Fruit fly (Drosophila melanogaster) whole organism, embryonic: ENCODE data around the gene CrzR.

Experiments
- ATbp ChIP-seq: fragments of 200-800 bp; sonication (Bioruptor generic); optimal IDR thresholded peaks from 2 replicates; lab custom pipeline; 2017; ENCODE audit warnings: missing biosample characterization, mild to moderate bottlenecking, missing genetic modification characterization, missing genetic modification reagents
- Abd-B ChIP-seq: fragments of 200-800 bp; sonication (Bioruptor generic); optimal IDR thresholded peaks from 2 replicates; lab custom pipeline; 2018; ENCODE audit warnings: missing biosample characterization, mild to moderate bottlenecking, missing genetic modification characterization, moderate library complexity
- Blimp-1 ChIP-seq: fragments of 200-800 bp; sonication (Bioruptor generic); optimal IDR thresholded peaks from 3 replicates; lab custom pipeline; 2018; ENCODE audit warnings: missing biosample characterization, missing genetic modification characterization, mild to moderate bottlenecking, moderate library complexity, missing genetic modification reagents
- CG10274 ChIP-seq: fragments of 200-800 bp; sonication (Bioruptor generic); optimal IDR thresholded peaks from 3 replicates; lab custom pipeline; 2017; ENCODE audit warnings: missing biosample characterization, mild to moderate bottlenecking, missing genetic modification characterization
- CG10366 ChIP-seq: fragments of 200-800 bp; sonication (Bioruptor generic); IDR thresholded peaks from 2 replicates; pipeline ENCODE4 v1.3.6; 2022; ENCODE audit warnings: missing biosample characterization, missing genetic modification characterization
- CG10565 ChIP-seq: fragments of 200-800 bp; sonication (Bioruptor generic); optimal IDR thresholded peaks from 3 replicates; lab custom pipeline; 2016; ENCODE audit warnings: missing biosample characterization, mild to moderate bottlenecking, missing genetic modification characterization
- CG11093 ChIP-seq: fragments of 200-800 bp; sonication (Bioruptor generic); IDR thresholded peaks from 3 replicates; pipeline ENCODE4 v1.3.6; 2022; ENCODE audit warnings: missing biosample characterization, missing genetic modification characterization
- CG11723 ChIP-seq: fragments of 200-800 bp; sonication (Bioruptor generic); optimal IDR thresholded peaks from 2 replicates; lab custom pipeline; 2017; ENCODE audit warnings: missing biosample characterization, mild to moderate bottlenecking, missing genetic modification characterization
- CG12104 ChIP-seq: fragments of 200-800 bp; sonication (Bioruptor generic); optimal IDR thresholded peaks from 3 replicates; lab custom pipeline; 2016; ENCODE audit warnings: missing biosample characterization, missing genetic modification characterization
- CG15269 ChIP-seq: fragments of 200-800 bp; sonication (Bioruptor generic); optimal IDR thresholded peaks from 2 replicates; lab custom pipeline; 2018; ENCODE audit warnings: missing biosample characterization, mild to moderate bottlenecking, missing genetic modification characterization, moderate library complexity
- CG17361 ChIP-seq: fragments of 200-800 bp; sonication (Bioruptor generic); IDR thresholded peaks from 3 replicates; pipeline ENCODE4 v1.3.6; 2022; ENCODE audit warnings: missing biosample characterization, missing genetic modification characterization
- CG17385 ChIP-seq: fragments of 200-800 bp; sonication (Bioruptor generic); optimal IDR thresholded peaks from 3 replicates; lab custom pipeline; 2018; ENCODE audit warnings: missing biosample characterization, mild to moderate bottlenecking, missing genetic modification characterization
- CG18262 ChIP-seq: fragments of 200-800 bp; optimal IDR thresholded peaks from 3 replicates; lab custom pipeline; 2019; ENCODE audit warnings: missing biosample characterization, mild to moderate bottlenecking, missing genetic modification characterization, moderate library complexity
- CG18476 ChIP-seq: fragments of 200-800 bp; sonication (Bioruptor generic); optimal IDR thresholded peaks from 2 replicates; lab custom pipeline; 2016; ENCODE audit warnings: missing biosample characterization, mild to moderate bottlenecking, missing genetic modification characterization
- CG2889 ChIP-seq: fragments of 200-800 bp; sonication (Bioruptor generic); IDR thresholded peaks from 3 replicates; pipeline ENCODE4 v1.3.6; 2022; ENCODE audit warnings: missing biosample characterization, missing genetic modification characterization
- CG3407 ChIP-seq: fragments of 200-800 bp; sonication (Bioruptor generic); optimal IDR thresholded peaks from 2 replicates; lab custom pipeline; 2018; ENCODE audit warnings: missing biosample characterization, mild to moderate bottlenecking, missing genetic modification characterization
- CG34224 ChIP-seq: fragments of 200-800 bp; sonication (Bioruptor generic); IDR thresholded peaks from 3 replicates; pipeline ENCODE4 v1.3.6; 2022; ENCODE audit warnings: missing biosample characterization, missing genetic modification characterization; ENCODE audit not compliant: partially characterized antibody
- CG4328 ChIP-seq: fragments of 200-800 bp; sonication (Bioruptor generic); optimal IDR thresholded peaks from 3 replicates; lab custom pipeline; 2017; ENCODE audit warnings: missing biosample characterization, missing genetic modification reagents, missing genetic modification characterization
- CG5245 ChIP-seq: fragments of 200-800 bp; sonication (Bioruptor generic); optimal IDR thresholded peaks from 3 replicates; lab custom pipeline; 2016; ENCODE audit warnings: missing biosample characterization, missing genetic modification characterization
- CG6854 ChIP-seq: fragments of 200-800 bp; sonication (Bioruptor generic); optimal IDR thresholded peaks from 3 replicates; lab custom pipeline; 2017; ENCODE audit warnings: missing biosample characterization, mild to moderate bottlenecking, missing genetic modification characterization
- CG7745 ChIP-seq: fragments of 200-800 bp; sonication (Bioruptor generic); optimal IDR thresholded peaks from 2 replicates; lab custom pipeline; 2018; ENCODE audit warnings: missing biosample characterization, mild to moderate bottlenecking, missing genetic modification characterization, moderate library complexity
- CG7839 ChIP-seq: fragments of 200-800 bp; sonication (Bioruptor generic); optimal IDR thresholded peaks from 3 replicates; lab custom pipeline; 2018; ENCODE audit warnings: missing biosample characterization, mild to moderate bottlenecking, missing genetic modification characterization, moderate library complexity
- Dref ChIP-seq: fragments of 200-800 bp; sonication (Bioruptor generic); IDR thresholded peaks from 2 replicates; pipeline ENCODE4 v1.3.6; 2022; ENCODE audit warnings: missing biosample characterization, missing genetic modification characterization
- Hr3 ChIP-seq: fragments of 200-800 bp; sonication (Bioruptor generic); optimal IDR thresholded peaks from 3 replicates; lab custom pipeline; 2016; ENCODE audit warnings: missing biosample characterization, missing genetic modification characterization
- Hr39 ChIP-seq: fragments of >200 bp; optimal IDR thresholded peaks from 2 replicates; lab custom pipeline; 2017
- Hr78 ChIP-seq, 2 experiments: fragments of 200-800 bp in 1 of 2; fragments of >200 bp in 1 of 2; sonication (Bioruptor generic) in 1 of 2; optimal IDR thresholded peaks; 2 replicates each; lab custom pipeline; 2017 to 2019; ENCODE audit warnings: missing biosample characterization in 2 of 2, missing genetic modification characterization in 2 of 2, mild to moderate bottlenecking in 1 of 2, moderate library complexity in 1 of 2
- Myb ChIP-seq: fragments of 200-800 bp; sonication (Bioruptor generic); optimal IDR thresholded peaks from 2 replicates; lab custom pipeline; 2016; ENCODE audit warnings: missing biosample characterization, missing genetic modification characterization
- Neu2 ChIP-seq: fragments of 200-800 bp; sonication (Bioruptor generic); optimal IDR thresholded peaks from 3 replicates; lab custom pipeline; 2016; ENCODE audit warnings: missing biosample characterization, missing genetic modification characterization, borderline replicate concordance
- Nf-YB ChIP-seq: fragments of 200-800 bp; sonication (Bioruptor generic); optimal IDR thresholded peaks from 3 replicates; lab custom pipeline; 2019; ENCODE audit warnings: missing biosample characterization, mild to moderate bottlenecking, missing genetic modification characterization, moderate library complexity
- Scr ChIP-seq: fragments of 200-800 bp; sonication (Bioruptor generic); IDR thresholded peaks from 2 replicates; pipeline ENCODE4 v1.3.6; 2022; ENCODE audit warnings: missing biosample characterization, missing genetic modification characterization; ENCODE audit not compliant: partially characterized antibody
- Xbp1 ChIP-seq: fragments of 200-800 bp; sonication (Bioruptor generic); optimal IDR thresholded peaks from 3 replicates; lab custom pipeline; 2016; ENCODE audit warnings: missing biosample characterization, mild to moderate bottlenecking, missing genetic modification characterization
- Xrp1 ChIP-seq: fragments of 200-800 bp; sonication (Bioruptor generic); IDR thresholded peaks from 2 replicates; pipeline ENCODE4 v1.3.6; 2022; ENCODE audit warnings: missing biosample characterization, missing genetic modification characterization
- amos ChIP-seq: fragments of 200-800 bp; sonication (Bioruptor generic); IDR thresholded peaks from 2 replicates; pipeline ENCODE4 v1.3.6; 2022; ENCODE audit warnings: missing biosample characterization, missing genetic modification characterization; ENCODE audit not compliant: partially characterized antibody
- ci ChIP-seq: fragments of 200-800 bp; sonication (Bioruptor generic); IDR thresholded peaks from 3 replicates; pipeline ENCODE4 v1.3.6; 2022; ENCODE audit warnings: missing biosample characterization, missing genetic modification characterization
- en ChIP-seq: fragments of 200-800 bp; sonication (Bioruptor generic); optimal IDR thresholded peaks from 2 replicates; lab custom pipeline; 2016; ENCODE audit warnings: missing biosample characterization, missing genetic modification characterization
- gcm ChIP-seq: fragments of 200-800 bp; sonication (Bioruptor generic); optimal IDR thresholded peaks from 2 replicates; lab custom pipeline; 2019; ENCODE audit warnings: missing biosample characterization, mild to moderate bottlenecking, missing genetic modification characterization, moderate library complexity
- grau ChIP-seq: fragments of 200-800 bp; optimal IDR thresholded peaks from 3 replicates; lab custom pipeline; 2019; ENCODE audit warnings: missing biosample characterization, mild to moderate bottlenecking, missing genetic modification characterization, moderate library complexity
- lilli ChIP-seq: fragments of 200-800 bp; sonication (Bioruptor generic); optimal IDR thresholded peaks from 3 replicates; lab custom pipeline; 2016; ENCODE audit warnings: missing biosample characterization, missing genetic modification characterization
- lola ChIP-seq, 3 experiments: fragments of >200 bp in 2 of 3; fragments of 200-800 bp in 1 of 3; sonication (Bioruptor generic) in 1 of 3; optimal IDR thresholded peaks; 2 replicates each; lab custom pipeline; 2017 to 2019; ENCODE audit warnings: missing biosample characterization in 3 of 3, missing genetic modification characterization in 3 of 3, mild to moderate bottlenecking in 1 of 3, moderate library complexity in 1 of 3
- nerfin-2 ChIP-seq: fragments of 200-800 bp; sonication (Bioruptor generic); IDR thresholded peaks from 2 replicates; pipeline ENCODE4 v1.3.6; 2022; ENCODE audit warnings: missing biosample characterization, missing genetic modification characterization; ENCODE audit not compliant: partially characterized antibody
- nmo ChIP-seq: fragments of 200-800 bp; sonication (Bioruptor generic); optimal IDR thresholded peaks from 2 replicates; lab custom pipeline; 2018; ENCODE audit warnings: missing biosample characterization, mild to moderate bottlenecking, missing genetic modification characterization, moderate library complexity
- phol ChIP-seq: fragments of 200-800 bp; sonication (Bioruptor generic); optimal IDR thresholded peaks from 3 replicates; lab custom pipeline; 2018; ENCODE audit warnings: missing biosample characterization, mild to moderate bottlenecking, missing genetic modification characterization, moderate library complexity
- ranshi ChIP-seq: fragments of 200-800 bp; sonication (Bioruptor generic); IDR thresholded peaks from 2 replicates; pipeline ENCODE4 v1.3.6; 2022; ENCODE audit warnings: missing biosample characterization, missing genetic modification characterization
- sisA ChIP-seq: fragments of 200-800 bp; sonication (Bioruptor generic); IDR thresholded peaks from 2 replicates; pipeline ENCODE4 v1.3.6; 2022; ENCODE audit warnings: missing biosample characterization, missing genetic modification characterization
- sna ChIP-seq: fragments of 200-800 bp; sonication (Bioruptor generic); IDR thresholded peaks from 2 replicates; pipeline ENCODE4 v1.3.6; 2022; ENCODE audit warnings: missing biosample characterization, missing genetic modification characterization; ENCODE audit not compliant: partially characterized antibody
- toy ChIP-seq: fragments of 200-800 bp; sonication (Bioruptor generic); IDR thresholded peaks from 2 replicates; pipeline ENCODE4 v1.3.6; 2022; ENCODE audit warnings: missing biosample characterization, missing genetic modification characterization
- trem ChIP-seq: fragments of 200-800 bp; optimal IDR thresholded peaks from 3 replicates; lab custom pipeline; 2019; ENCODE audit warnings: missing biosample characterization, mild to moderate bottlenecking, missing genetic modification characterization, moderate library complexity
- unpg ChIP-seq: fragments of 200-800 bp; sonication (Bioruptor generic); optimal IDR thresholded peaks from 3 replicates; lab custom pipeline; 2018; ENCODE audit warnings: missing biosample characterization, mild to moderate bottlenecking, missing genetic modification characterization, moderate library complexity
- wor ChIP-seq: fragments of 200-800 bp; sonication (Bioruptor generic); IDR thresholded peaks from 2 replicates; pipeline ENCODE4 v1.3.6; 2022; ENCODE audit warnings: missing biosample characterization, missing genetic modification characterization

Gene CrzR

DNA sequence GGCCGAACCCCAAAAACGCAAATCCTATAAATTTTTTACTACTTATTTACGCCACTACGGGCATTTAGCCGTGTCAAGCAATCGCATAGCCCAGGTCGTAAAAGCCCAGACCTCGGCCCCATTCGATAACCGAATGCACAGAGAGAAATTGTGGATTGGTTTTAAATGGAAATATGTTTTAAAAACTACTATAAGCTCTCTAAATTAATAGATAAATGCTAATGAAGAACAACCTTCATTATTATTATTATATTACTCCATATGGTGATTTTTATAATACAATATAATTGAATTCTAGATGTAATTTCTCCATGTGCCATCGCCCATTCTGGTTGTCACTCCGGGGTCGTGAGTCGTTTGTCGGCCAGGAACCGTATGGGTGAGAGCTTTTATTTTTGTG is 45.4 kb downstream of the CrzR start (continued):
- peak; percentile 66 for TF ChIP-seq Abd-B (GFP tag; lab: Kevin White, UChicago)
- TF ChIP-seq CG7839 (tag; lab: Kevin White, UChicago), result peak; percentile 38
- TF ChIP-seq lola (GFP tag; optimal IDR thresholded peaks at IDR 0.05; lab: Kevin White, UChicago), result peak in 1 of 3 experiments; percentile 3
- TF ChIP-seq ATbp (GFP tag; lab: Kevin White, UChicago), result peak; percentile 2
- TF ChIP-seq Xrp1 (GFP tag; lab: Robert Waterston, UW), result peak; percentile 34; the same call in 1 of the 2 replicates
- no peak for TF ChIP-seq Hr3 (GFP tag; lab: Kevin White, UChicago)
- TF ChIP-seq unpg (GFP tag; lab: Kevin White, UChicago), result peak; percentile 9
- TF ChIP-seq CG18262 (tag; lab: Kevin White, UChicago), result peak; percentile 28
- TF ChIP-seq Blimp-1 (GFP tag; lab: Kevin White, UChicago), result peak; percentile 26
- TF ChIP-seq CG4328 (GFP tag; lab: Kevin White, UChicago), result no peak
- TF ChIP-seq grau (tag; lab: Kevin White, UChicago), result peak; percentile 44
- TF ChIP-seq CG17361 (GFP tag; lab: Robert Waterston, UW), result no peak
- TF ChIP-seq nmo (GFP tag; lab: Kevin White, UChicago), result peak; percentile 37
- no peak for TF ChIP-seq amos (GFP tag; lab: Robert Waterston, UW)
- TF ChIP-seq phol (tag; lab: Kevin White, UChicago), result peak; percentile 7
- TF ChIP-seq Xbp1 (GFP tag; lab: Kevin White, UChicago), result peak; percentile 9
- TF ChIP-seq CG15269 (tag; lab: Kevin White, UChicago), result peak; percentile 26

dm6 chr3L:12298092-12298491 is 53.3 kb downstream of the CrzR start:
- TF ChIP-seq lilli (GFP tag; lab: Kevin White, UChicago), result no peak
- no peak for TF ChIP-seq Hr39 (lab: Kevin White, UChicago)
- TF ChIP-seq CG3407, result no peak
- no peak for TF ChIP-seq nerfin-2
- no peak for TF ChIP-seq CG12104
- no peak for TF ChIP-seq CG10366 (GFP tag; lab: Robert Waterston, UW)
- no peak for TF ChIP-seq CG5245
- TF ChIP-seq sisA, result no peak
- no peak for TF ChIP-seq CG11723 (GFP tag; lab: Kevin White, UChicago)
- TF ChIP-seq Myb (GFP tag; lab: Kevin White, UChicago), result no peak
- TF ChIP-seq CG7745 (tag; lab: Kevin White, UChicago), result peak; percentile 12
- no peak for TF ChIP-seq Nf-YB (GFP tag; lab: Kevin White, UChicago)
- no peak for TF ChIP-seq trem (tag; lab: Kevin White, UChicago)
- TF ChIP-seq Scr (GFP tag; lab: Robert Waterston, UW), result no peak
- TF ChIP-seq CG34224 (GFP tag; lab: Robert Waterston, UW), result no peak
- no peak for TF ChIP-seq CG17385 (GFP tag; lab: Kevin White, UChicago)
- peak; percentile 83 for TF ChIP-seq gcm
- 0 out of 2 replicates have a peak, but pooled peaks have one; percentile 19 for TF ChIP-seq Dref (GFP tag; lab: Robert Waterston, UW)
- TF ChIP-seq CG11093 (GFP tag; lab: Robert Waterston, UW), result 0 out of 3 replicates have a peak, but pooled peaks have one; percentile 30
- TF ChIP-seq CG10565 (GFP tag; lab: Kevin White, UChicago), result no peak
- TF ChIP-seq CG18476 (GFP tag; lab: Kevin White, UChicago), result no peak
- TF ChIP-seq ci (GFP tag; lab: Robert Waterston, UW), result 0 out of 3 replicates have a peak, but pooled peaks have one; percentile 49
- no peak for TF ChIP-seq ranshi (GFP tag; lab: Robert Waterston, UW)
- peak in 1 of 2 experiments; percentile 67 for TF ChIP-seq Hr78 (GFP tag; optimal IDR thresholded peaks at IDR 0.05; lab: Kevin White, UChicago)
- no peak for TF ChIP-seq Neu2 (GFP tag; lab: Kevin White, UChicago)
- TF ChIP-seq CG6854 (GFP tag; lab: Kevin White, UChicago), result no peak
- TF ChIP-seq toy (GFP tag; lab: Robert Waterston, UW), result no peak
- TF ChIP-seq en (GFP tag; lab: Kevin White, UChicago), result no peak
- TF ChIP-seq CG10274 (GFP tag; lab: Kevin White, UChicago), result no peak
- TF ChIP-seq wor (GFP tag; lab: Robert Waterston, UW), result no peak
- no peak for TF ChIP-seq sna (GFP tag; lab: Robert Waterston, UW)
- no peak for TF ChIP-seq CG2889
